Fruit fly (Drosophila melanogaster): Measurements from ENCODE around the gene CG13473.

Gene CG13473

DNA sequence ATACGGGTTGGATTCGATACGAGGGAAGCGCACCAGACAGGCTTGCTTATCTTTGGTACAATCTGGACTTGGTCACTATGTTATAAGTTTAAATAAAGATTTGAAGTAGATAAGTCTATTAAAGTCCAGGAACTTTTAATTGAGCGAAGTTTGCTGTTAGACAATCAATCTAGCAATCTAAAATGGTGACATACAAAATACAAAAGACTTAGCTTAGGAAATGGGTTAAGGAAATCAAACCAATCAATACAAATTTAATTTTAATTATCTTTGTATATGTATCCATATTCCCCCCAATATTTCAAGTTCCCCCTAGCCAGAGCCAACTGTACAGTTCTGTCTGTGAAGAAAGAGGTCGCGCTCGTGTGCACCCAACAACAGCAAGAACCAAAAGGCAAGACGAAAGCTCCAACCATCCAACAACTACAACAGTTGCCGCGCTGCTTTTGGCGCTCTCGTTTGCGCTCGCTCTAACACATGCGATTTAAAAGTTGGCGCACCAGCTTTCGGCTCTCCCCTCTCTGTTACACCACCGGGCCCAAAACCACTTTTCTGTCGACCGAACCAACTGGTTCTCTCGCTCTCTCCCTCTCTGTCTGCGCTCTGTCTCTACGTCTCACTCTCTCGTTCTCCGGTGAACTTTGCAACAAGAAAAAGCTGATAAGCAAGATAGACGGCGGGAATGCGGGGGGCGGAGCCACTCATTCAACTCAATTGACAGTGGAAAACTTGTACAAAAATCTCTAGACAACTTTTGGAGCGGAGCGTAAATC lies 27.6 kb downstream of the CG13473 start (continued):
- TF ChIP-seq CG11723 (GFP tag; optimal IDR thresholded peaks at IDR 0.05): peak; percentile 81
- TF ChIP-seq CG17385 (GFP tag; optimal IDR thresholded peaks at IDR 0.05): peak; percentile 81
- peak; percentile 60 for TF ChIP-seq CG6254 (GFP tag; optimal IDR thresholded peaks at IDR 0.05)
- TF ChIP-seq Dp (GFP tag; optimal IDR thresholded peaks at IDR 0.05): no peak
- TF ChIP-seq Hand (GFP tag; optimal IDR thresholded peaks at IDR 0.05): peak; percentile 84
- TF ChIP-seq crp (GFP tag; optimal IDR thresholded peaks at IDR 0.05): peak in 1 of 2 experiments; percentile 29
- TF ChIP-seq chn (GFP tag; optimal IDR thresholded peaks at IDR 0.05): peak; percentile 66
- peak; percentile 67 for TF ChIP-seq Side (GFP tag; optimal IDR thresholded peaks at IDR 0.05)
- TF ChIP-seq Dref (GFP tag; IDR thresholded peaks at IDR 0.05): no peak
- TF ChIP-seq CG7963 (GFP tag; IDR thresholded peaks at IDR 0.05; ENCODE audit: partially characterized antibody): no peak
- TF ChIP-seq CG7839 (tag; optimal IDR thresholded peaks at IDR 0.05): peak; percentile 94
- TF ChIP-seq crol (GFP tag; IDR thresholded peaks at IDR 0.05): peak; percentile 99
- peak; percentile 93 for TF ChIP-seq Meics (GFP tag; optimal IDR thresholded peaks at IDR 0.05)
- TF ChIP-seq Hr51 (GFP tag; optimal IDR thresholded peaks at IDR 0.05): peak; percentile 53 to 94
- TF ChIP-seq CG13296 (GFP tag; optimal IDR thresholded peaks at IDR 0.05): peak; percentile 86
- TF ChIP-seq CG2120 (GFP tag; optimal IDR thresholded peaks at IDR 0.05): peak; percentile 94
- TF ChIP-seq stc (GFP tag; IDR thresholded peaks at IDR 0.05): peak; percentile 82
- TF ChIP-seq usp (GFP tag; optimal IDR thresholded peaks at IDR 0.05): no peak
- TF ChIP-seq hbn (GFP tag; IDR thresholded peaks at IDR 0.05; ENCODE audit: partially characterized antibody): peak; percentile 67; the same call in 1 of the 2 replicates
- TF ChIP-seq CG12071 (GFP tag; optimal IDR thresholded peaks at IDR 0.05): peak; percentile 68
- peak; percentile 84 for TF ChIP-seq CG1233 (GFP tag; optimal IDR thresholded peaks at IDR 0.05)
- no peak for TF ChIP-seq ftz-f1 (GFP tag; optimal IDR thresholded peaks at IDR 0.05)
- no peak for TF ChIP-seq CG16813 (GFP tag; IDR thresholded peaks at IDR 0.05; ENCODE audit: partially characterized antibody)
- peak; percentile 54; the same call in 1 of the 2 replicates for TF ChIP-seq wdn (GFP tag; IDR thresholded peaks at IDR 0.05)
- peak; percentile 49 for TF ChIP-seq slou (GFP tag; optimal IDR thresholded peaks at IDR 0.05)
- no peak for TF ChIP-seq btn (GFP tag; optimal IDR thresholded peaks at IDR 0.05)
- TF ChIP-seq CG32532 (GFP tag; IDR thresholded peaks at IDR 0.05): peak; percentile 82
- peak; percentile 86 for TF ChIP-seq CG9932 (GFP tag; IDR thresholded peaks at IDR 0.05)
- TF ChIP-seq Hr39 (optimal IDR thresholded peaks at IDR 0.05): no peak
- peak in 1 of 2 experiments; percentile 97 for TF ChIP-seq Hr78 (GFP tag; optimal IDR thresholded peaks at IDR 0.05)
- peak; percentile 15; the same call in 1 of the 2 replicates for TF ChIP-seq Awh (GFP tag; IDR thresholded peaks at IDR 0.05)
- peak; percentile 89 for TF ChIP-seq Hmx (GFP tag; optimal IDR thresholded peaks at IDR 0.05)
- TF ChIP-seq Aef1 (GFP tag; IDR thresholded peaks at IDR 0.05): peak; percentile 83
- TF ChIP-seq CG13424 (tag; optimal IDR thresholded peaks at IDR 0.05): peak; percentile 93
- TF ChIP-seq vnd (GFP tag; IDR thresholded peaks at IDR 0.05; ENCODE audit: partially characterized antibody): no peak
- TF ChIP-seq sisA (GFP tag; IDR thresholded peaks at IDR 0.05): peak; percentile 86
- TF ChIP-seq CG17361 (GFP tag; IDR thresholded peaks at IDR 0.05): peak; percentile 97
- peak; percentile 86 for TF ChIP-seq Hr3 (GFP tag; optimal IDR thresholded peaks at IDR 0.05)
- peak; percentile 76 for TF ChIP-seq abd-A (tag; optimal IDR thresholded peaks at IDR 0.05)
- TF ChIP-seq CG14710 (tag; optimal IDR thresholded peaks at IDR 0.05): peak; percentile 70
- peak; percentile 91 for TF ChIP-seq lmd (GFP tag; IDR thresholded peaks at IDR 0.05)
- no peak for TF ChIP-seq CG2129 (GFP tag; IDR thresholded peaks at IDR 0.05; ENCODE audit: partially characterized antibody)
- TF ChIP-seq CG3163 (GFP tag; optimal IDR thresholded peaks at IDR 0.05): no peak
- peak; percentile 15 for TF ChIP-seq CG34376 (GFP tag; optimal IDR thresholded peaks at IDR 0.05)
- TF ChIP-seq nom (GFP tag; optimal IDR thresholded peaks at IDR 0.05): peak; percentile 96
- peak; percentile 39; the same call in 1 of the 2 replicates for TF ChIP-seq NFAT (GFP tag; IDR thresholded peaks at IDR 0.05)
- peak; percentile 33 for TF ChIP-seq corto (GFP tag; optimal IDR thresholded peaks at IDR 0.05)
- TF ChIP-seq eyg (GFP tag; optimal IDR thresholded peaks at IDR 0.05): peak; percentile 22
